Fruit fly (Drosophila melanogaster): Measurements from ENCODE around the gene Rala.

The Rala gene

DNA sequence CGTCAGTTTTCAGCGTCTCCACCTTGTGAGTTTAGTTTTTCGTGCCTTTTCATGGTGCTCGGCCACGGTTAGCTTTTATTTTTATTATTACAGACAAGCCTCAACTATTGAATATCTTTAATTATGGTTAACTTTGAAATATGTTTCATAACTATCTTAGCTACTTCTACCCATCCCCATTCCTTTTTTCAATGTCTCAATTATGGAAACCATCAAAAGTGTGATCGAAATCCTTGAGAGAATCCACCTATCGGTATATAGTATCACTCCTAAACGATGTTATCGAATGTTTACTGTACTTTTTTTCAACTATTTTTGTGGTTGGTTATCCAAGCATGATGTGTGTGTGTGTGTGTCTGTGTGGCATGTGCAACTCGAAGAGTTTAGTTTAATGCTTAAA, 5.4 kb downstream of the Rala start (continued):
- TF ChIP-seq CG17328 (GFP tag; IDR thresholded peaks at IDR 0.05): no peak
- TF ChIP-seq lilli (GFP tag; optimal IDR thresholded peaks at IDR 0.05): peak; percentile 35
- TF ChIP-seq Bgb (GFP tag; IDR thresholded peaks at IDR 0.05; ENCODE audit: partially characterized antibody): no peak
- no peak for TF ChIP-seq pnt (GFP tag; optimal IDR thresholded peaks at IDR 0.05)
- TF ChIP-seq fu2 (GFP tag; optimal IDR thresholded peaks at IDR 0.05): peak; percentile 35
- TF ChIP-seq sens-2 (GFP tag; IDR thresholded peaks at IDR 0.05): no peak
- TF ChIP-seq CG8944 (GFP tag; optimal IDR thresholded peaks at IDR 0.05): peak; percentile 18
- peak; percentile 28 for TF ChIP-seq Dek (tag; optimal IDR thresholded peaks at IDR 0.05)
- TF ChIP-seq ci (GFP tag; IDR thresholded peaks at IDR 0.05): no peak
- TF ChIP-seq p53 (GFP tag; optimal IDR thresholded peaks at IDR 0.05): no peak
- TF ChIP-seq CG12391 (tag; optimal IDR thresholded peaks at IDR 0.05): peak; percentile 47
- peak; percentile 27 for TF ChIP-seq CG11723 (GFP tag; optimal IDR thresholded peaks at IDR 0.05)
- TF ChIP-seq btn (GFP tag; optimal IDR thresholded peaks at IDR 0.05): no peak
- no peak for TF ChIP-seq Lpt (GFP tag; optimal IDR thresholded peaks at IDR 0.05)
- no peak for TF ChIP-seq toy (GFP tag; IDR thresholded peaks at IDR 0.05)
- no peak for TF ChIP-seq en (GFP tag; optimal IDR thresholded peaks at IDR 0.05)
- no peak for TF ChIP-seq ttk (GFP tag; IDR thresholded peaks at IDR 0.05)
- peak; percentile 21 for TF ChIP-seq HmgZ (tag; optimal IDR thresholded peaks at IDR 0.05)
- no peak for TF ChIP-seq shn (GFP tag; optimal IDR thresholded peaks at IDR 0.05)
- TF ChIP-seq CG16779 (GFP tag; IDR thresholded peaks at IDR 0.05): no peak
- peak; percentile 3 for TF ChIP-seq CG12219 (GFP tag; optimal IDR thresholded peaks at IDR 0.05)
- TF ChIP-seq Gsc (GFP tag; IDR thresholded peaks at IDR 0.05): no peak
- no peak for TF ChIP-seq tgo (GFP tag; IDR thresholded peaks at IDR 0.05)
- TF ChIP-seq tx (GFP tag; optimal IDR thresholded peaks at IDR 0.05): no peak
- no peak for TF ChIP-seq chm (GFP tag; IDR thresholded peaks at IDR 0.05)
- no peak for TF ChIP-seq fru (optimal IDR thresholded peaks at IDR 0.05)
- TF ChIP-seq CG10274 (GFP tag; optimal IDR thresholded peaks at IDR 0.05): no peak
- no peak for TF ChIP-seq CG6254 (GFP tag; optimal IDR thresholded peaks at IDR 0.05)
- peak; percentile 28 for TF ChIP-seq Chrac-16 (GFP tag; optimal IDR thresholded peaks at IDR 0.05)
- peak; percentile 44 for TF ChIP-seq CG13424 (tag; optimal IDR thresholded peaks at IDR 0.05)
- TF ChIP-seq cg (GFP tag; optimal IDR thresholded peaks at IDR 0.05): peak; percentile 28
- TF ChIP-seq CG11695 (GFP tag; IDR thresholded peaks at IDR 0.05): peak; percentile 32; the same call in 1 of the 3 replicates
- peak; percentile 39 for TF ChIP-seq gcm (GFP tag; optimal IDR thresholded peaks at IDR 0.05)
- no peak for TF ChIP-seq CG3838 (GFP tag; optimal IDR thresholded peaks at IDR 0.05)
- no peak for TF ChIP-seq CG11085 (GFP tag; IDR thresholded peaks at IDR 0.05)
- peak; percentile 16 for TF ChIP-seq Nf-YB (GFP tag; optimal IDR thresholded peaks at IDR 0.05)
- peak; percentile 11 for TF ChIP-seq pum (GFP tag; optimal IDR thresholded peaks at IDR 0.05)
- no peak for TF ChIP-seq sob (GFP tag; IDR thresholded peaks at IDR 0.05)
- TF ChIP-seq CG10654 (GFP tag; optimal IDR thresholded peaks at IDR 0.05): no peak
- peak; percentile 22 for TF ChIP-seq Meics (GFP tag; optimal IDR thresholded peaks at IDR 0.05)
- TF ChIP-seq CG5180 (GFP tag; optimal IDR thresholded peaks at IDR 0.05): no peak
- peak; percentile 60; the same call in 1 of the 3 replicates for TF ChIP-seq ken (GFP tag; IDR thresholded peaks at IDR 0.05)
- no peak for TF ChIP-seq CG1602 (GFP tag; optimal IDR thresholded peaks at IDR 0.05)
- no peak for TF ChIP-seq CG1647 (GFP tag; optimal IDR thresholded peaks at IDR 0.05)
- TF ChIP-seq Dip2 (GFP tag; IDR thresholded peaks at IDR 0.05): no peak
- no peak for TF ChIP-seq CG7928 (GFP tag; optimal IDR thresholded peaks at IDR 0.05)
- TF ChIP-seq CG15011 (GFP tag; optimal IDR thresholded peaks at IDR 0.05): no peak
- no peak for TF ChIP-seq Ravus (GFP tag; IDR thresholded peaks at IDR 0.05)
- TF ChIP-seq CG31388 (GFP tag; optimal IDR thresholded peaks at IDR 0.05): no peak
- no peak for TF ChIP-seq CG12744 (GFP tag; optimal IDR thresholded peaks at IDR 0.05)
- no peak for TF ChIP-seq mirr (GFP tag; optimal IDR thresholded peaks at IDR 0.05)
- TF ChIP-seq fd96Cb (tag; optimal IDR thresholded peaks at IDR 0.05): peak; percentile 28
- peak; percentile 32 for TF ChIP-seq Antp (GFP tag; optimal IDR thresholded peaks at IDR 0.05)
